Fruit fly (Drosophila melanogaster): ENCODE results near the gene msn.

Gene msn

DNA sequence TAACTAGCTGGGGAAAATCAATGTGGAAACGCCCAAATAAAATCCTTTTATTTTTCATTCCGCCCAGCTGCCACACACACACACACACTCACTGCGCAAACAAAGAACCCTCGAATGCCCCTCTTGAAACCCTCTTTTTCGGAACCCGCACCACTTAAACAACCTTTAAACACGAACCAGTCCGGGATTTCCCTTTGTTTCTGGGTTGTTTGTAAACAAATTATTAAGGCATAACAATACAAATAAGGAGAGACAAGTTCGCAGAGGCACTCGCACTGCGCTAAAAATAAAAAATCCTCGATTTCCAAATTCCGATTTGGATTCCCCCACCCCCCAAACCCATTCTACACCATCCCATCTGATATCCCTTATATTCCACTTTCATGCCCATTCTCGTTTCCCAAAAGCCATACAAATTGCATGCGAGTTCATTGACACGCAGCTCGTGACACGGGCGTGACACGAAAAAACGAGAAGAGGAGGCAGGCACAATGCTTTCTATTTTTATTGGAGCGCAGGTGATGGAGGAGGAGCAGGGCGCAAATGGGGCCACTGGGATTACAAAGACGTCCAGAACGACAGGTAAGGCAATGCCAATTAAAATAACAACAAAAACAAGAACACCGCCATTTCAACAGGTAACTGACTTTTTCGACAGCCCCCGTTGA is 6.6 kb downstream of the msn start:
- no peak for TF ChIP-seq GATAd (GFP tag; optimal IDR thresholded peaks at IDR 0.05)
- no peak for TF ChIP-seq Rel (GFP tag; optimal IDR thresholded peaks at IDR 0.05)
- TF ChIP-seq Rel (tag; optimal IDR thresholded peaks at IDR 0.05): peak; percentile 96
- TF ChIP-seq sage (GFP tag; optimal IDR thresholded peaks at IDR 0.05): no peak
- no peak for TF ChIP-seq Hr78 (GFP tag; optimal IDR thresholded peaks at IDR 0.05)

DNA sequence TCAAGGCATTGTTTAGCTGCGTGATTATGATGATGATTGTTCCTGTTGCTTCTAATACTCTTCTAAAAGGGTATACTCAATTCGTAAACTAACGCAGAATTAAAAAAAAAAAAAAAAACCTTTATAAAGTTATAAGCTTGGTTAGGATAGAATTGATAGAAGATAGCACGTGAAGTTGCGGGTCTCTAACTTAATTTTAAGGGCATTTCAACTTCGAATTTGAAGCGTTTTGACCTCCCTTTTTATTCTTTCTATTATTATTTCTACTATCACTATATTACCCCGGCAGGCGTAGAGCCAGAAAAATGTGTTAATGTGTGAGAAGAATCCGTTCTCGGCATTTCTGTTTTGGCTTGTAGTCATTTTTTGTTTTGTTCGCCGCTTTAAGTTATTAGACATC is 7.6 kb downstream of the msn start:
- no peak for TF ChIP-seq lola (GFP tag; optimal IDR thresholded peaks at IDR 0.05)
- TF ChIP-seq HLH106 (tag; optimal IDR thresholded peaks at IDR 0.05): peak; percentile 1
- no peak for TF ChIP-seq GATAd (GFP tag; optimal IDR thresholded peaks at IDR 0.05)
- peak; percentile 32 for TF ChIP-seq rgr (GFP tag; optimal IDR thresholded peaks at IDR 0.05)
- TF ChIP-seq OdsH (GFP tag; optimal IDR thresholded peaks at IDR 0.05): peak; percentile 3
- TF ChIP-seq Hr78 (GFP tag; optimal IDR thresholded peaks at IDR 0.05): no peak
- peak; percentile 13 for TF ChIP-seq tai (GFP tag; optimal IDR thresholded peaks at IDR 0.05)
- TF ChIP-seq sv (GFP tag; optimal IDR thresholded peaks at IDR 0.05): peak; percentile 56
- no peak for TF ChIP-seq jim (GFP tag; optimal IDR thresholded peaks at IDR 0.05)
- TF ChIP-seq fru (GFP tag; optimal IDR thresholded peaks at IDR 0.05): peak; percentile 23
- peak; percentile 7 for TF ChIP-seq h (GFP tag; optimal IDR thresholded peaks at IDR 0.05)
- TF ChIP-seq CrebA (GFP tag; optimal IDR thresholded peaks at IDR 0.05; ENCODE audit: borderline replicate concordance): no peak
- no peak for TF ChIP-seq Rel (GFP tag; optimal IDR thresholded peaks at IDR 0.05)
- no peak for TF ChIP-seq Rel (tag; optimal IDR thresholded peaks at IDR 0.05)
- peak; percentile 28 for TF ChIP-seq ey (GFP tag; optimal IDR thresholded peaks at IDR 0.05)
- no peak for TF ChIP-seq N (GFP tag; optimal IDR thresholded peaks at IDR 0.05)
- TF ChIP-seq Sp1 (GFP tag; optimal IDR thresholded peaks at IDR 0.05): peak; percentile 15
- TF ChIP-seq CG32264 (GFP tag; optimal IDR thresholded peaks at IDR 0.05): no peak
- TF ChIP-seq Myc (optimal IDR thresholded peaks at IDR 0.05): no peak

DNA sequence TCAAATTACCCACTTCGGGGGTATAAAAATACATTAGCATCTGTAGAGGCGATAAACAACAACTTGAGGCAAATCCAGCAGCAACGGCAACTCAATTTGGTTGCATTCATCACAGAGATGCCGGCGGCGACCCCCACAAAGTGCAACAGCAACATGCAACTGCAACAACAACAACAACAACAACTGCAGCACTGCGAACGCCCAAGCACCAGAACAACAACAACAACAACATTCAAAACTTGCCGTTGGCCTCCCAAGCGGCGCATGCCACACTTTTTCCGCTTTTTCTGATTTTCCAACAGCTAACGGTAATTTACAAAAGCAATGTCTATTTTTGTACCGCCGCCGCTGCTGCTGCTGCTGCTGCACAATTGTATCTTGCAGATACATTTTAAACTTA is 8.0 kb downstream of the msn start:
- TF ChIP-seq CG32264 (GFP tag; optimal IDR thresholded peaks at IDR 0.05) (no peak), Rel (GFP tag; optimal IDR thresholded peaks at IDR 0.05) (no peak), Rel (tag; optimal IDR thresholded peaks at IDR 0.05) (no peak), Vsx2 (GFP tag; optimal IDR thresholded peaks at IDR 0.05; ENCODE audit: partially characterized antibody) (no peak), woc (GFP tag; optimal IDR thresholded peaks at IDR 0.05) (no peak)

DNA sequence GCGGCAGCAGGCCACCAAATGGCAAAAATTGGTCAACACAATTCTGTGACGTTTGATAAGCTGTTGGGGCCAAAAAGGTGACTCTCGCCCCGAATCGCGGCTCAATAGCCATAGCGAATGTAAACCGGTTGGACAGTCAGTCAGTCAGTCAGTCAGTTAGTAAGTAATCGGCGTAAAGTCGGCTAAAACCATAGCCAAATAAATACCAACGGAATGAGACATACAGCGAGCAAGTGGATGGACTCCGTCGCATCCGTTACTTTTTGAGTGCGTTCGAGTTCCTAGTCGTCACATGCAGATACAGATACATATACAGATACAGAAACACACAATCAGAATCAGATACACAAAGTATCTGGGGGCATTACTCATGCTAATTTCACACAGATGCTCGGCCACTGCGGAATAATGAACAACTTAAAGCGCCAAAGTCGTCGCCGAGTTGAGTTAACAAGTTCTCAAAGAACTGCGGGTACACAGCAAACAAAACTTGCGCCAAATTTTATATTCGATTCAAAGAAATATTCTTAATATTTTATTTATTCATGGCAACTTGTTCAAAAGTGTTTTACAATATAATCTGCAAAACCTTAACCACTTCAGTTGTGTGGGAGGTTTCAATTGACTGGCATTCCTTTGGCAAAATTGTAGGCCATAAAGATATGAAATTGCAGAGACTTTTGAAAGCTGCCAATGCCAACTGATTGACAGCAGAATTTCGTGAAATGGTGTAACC is 9.1 kb downstream of the msn start:
- TF ChIP-seq CG9705 (GFP tag; optimal IDR thresholded peaks at IDR 0.05) (no peak), br (GFP tag; optimal IDR thresholded peaks at IDR 0.05) (no peak), usp (GFP tag; optimal IDR thresholded peaks at IDR 0.05) (no peak), Jra (GFP tag; optimal IDR thresholded peaks at IDR 0.05) (no peak), sage (GFP tag; optimal IDR thresholded peaks at IDR 0.05) (peak; percentile 11), fru (GFP tag; optimal IDR thresholded peaks at IDR 0.05) (peak; percentile 26), Vsx2 (GFP tag; optimal IDR thresholded peaks at IDR 0.05; ENCODE audit: partially characterized antibody) (no peak), brk (GFP tag; optimal IDR thresholded peaks at IDR 0.05) (peak; percentile 15)

DNA sequence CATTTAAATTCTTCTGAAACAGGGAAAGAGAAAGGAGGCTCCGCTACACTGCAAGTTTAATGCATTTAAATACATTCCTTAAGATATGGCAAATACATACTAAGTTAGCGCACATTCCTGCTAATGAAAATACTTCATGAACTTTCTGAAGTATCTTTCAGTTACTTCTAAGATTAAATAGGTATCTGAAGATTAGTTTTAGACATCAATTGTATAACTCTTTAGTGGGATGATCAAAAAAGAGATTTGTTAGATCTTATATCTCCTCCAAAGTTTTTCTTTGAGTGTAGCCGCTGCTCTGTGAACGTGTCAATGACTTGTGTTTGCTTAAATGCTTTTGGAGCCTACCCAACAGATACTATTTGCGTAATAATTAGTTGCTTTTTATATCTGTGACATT is 11.1 kb downstream of the msn start:
- no peak for TF ChIP-seq Vsx2 (GFP tag; optimal IDR thresholded peaks at IDR 0.05; ENCODE audit: partially characterized antibody)
- TF ChIP-seq usp (GFP tag; optimal IDR thresholded peaks at IDR 0.05): no peak
- TF ChIP-seq brk (GFP tag; optimal IDR thresholded peaks at IDR 0.05): no peak
- TF ChIP-seq br (GFP tag; optimal IDR thresholded peaks at IDR 0.05): no peak
- no peak for TF ChIP-seq Abd-B (GFP tag; optimal IDR thresholded peaks at IDR 0.05)
- TF ChIP-seq lola (GFP tag; optimal IDR thresholded peaks at IDR 0.05): no peak
- TF ChIP-seq Hr83 (GFP tag; optimal IDR thresholded peaks at IDR 0.05; ENCODE audit: poor library complexity, severe bottlenecking): no peak
- no peak for TF ChIP-seq Myc (optimal IDR thresholded peaks at IDR 0.05)
- no peak for TF ChIP-seq h (GFP tag; optimal IDR thresholded peaks at IDR 0.05)
- no peak for TF ChIP-seq CrebA (GFP tag; optimal IDR thresholded peaks at IDR 0.05; ENCODE audit: borderline replicate concordance)
- no peak for TF ChIP-seq Jra (GFP tag; optimal IDR thresholded peaks at IDR 0.05)
- no peak for TF ChIP-seq HLH106 (tag; optimal IDR thresholded peaks at IDR 0.05)
- TF ChIP-seq Dfd (GFP tag; optimal IDR thresholded peaks at IDR 0.05): no peak
- TF ChIP-seq CG32264 (GFP tag; optimal IDR thresholded peaks at IDR 0.05): no peak
- no peak for TF ChIP-seq N (GFP tag; optimal IDR thresholded peaks at IDR 0.05)
- TF ChIP-seq Sp1 (GFP tag; optimal IDR thresholded peaks at IDR 0.05): no peak

Measured in whole organism, wandering third instar larva.